Fruit fly (Drosophila melanogaster) whole organism, embryonic: ENCODE measurements around the gene Qsox2.

Source experiments
- Antp ChIP-seq: fragments of 200-800 bp; sonication (Bioruptor generic); optimal IDR thresholded peaks from 3 replicates; lab custom pipeline; 2016; ENCODE audit warnings: missing biosample characterization, missing genetic modification characterization
- Bdp1 ChIP-seq: fragments of 200-800 bp; sonication (Bioruptor generic); optimal IDR thresholded peaks from 3 replicates; lab custom pipeline; 2016; ENCODE audit warnings: missing biosample characterization, missing genetic modification characterization
- CG10209 ChIP-seq: fragments of 200-800 bp; sonication (Bioruptor generic); optimal IDR thresholded peaks from 3 replicates; lab custom pipeline; 2017; ENCODE audit warnings: missing biosample characterization, mild to moderate bottlenecking, missing genetic modification characterization, missing genetic modification reagents
- CG10431 ChIP-seq: fragments of 200-800 bp; sonication (Bioruptor generic); optimal IDR thresholded peaks from 3 replicates; lab custom pipeline; 2018; ENCODE audit warnings: missing biosample characterization, mild to moderate bottlenecking, missing genetic modification characterization
- CG13424 ChIP-seq: fragments of 200-800 bp; sonication (Bioruptor generic); optimal IDR thresholded peaks from 2 replicates; lab custom pipeline; 2019; ENCODE audit warnings: missing biosample characterization, mild to moderate bottlenecking, missing genetic modification characterization, moderate library complexity
- CG13894 ChIP-seq: fragments of 200-800 bp; sonication (Bioruptor generic); optimal IDR thresholded peaks from 3 replicates; lab custom pipeline; 2018; ENCODE audit warnings: missing biosample characterization, mild to moderate bottlenecking, missing genetic modification characterization, moderate library complexity
- CG14860 ChIP-seq: fragments of 200-800 bp; sonication (Bioruptor generic); IDR thresholded peaks from 3 replicates; pipeline ENCODE4 v1.3.6; 2022; ENCODE audit warnings: missing biosample characterization, missing genetic modification characterization; ENCODE audit not compliant: partially characterized antibody
- CG17568 ChIP-seq: fragments of 200-800 bp; sonication (Bioruptor generic); optimal IDR thresholded peaks from 2 replicates; lab custom pipeline; 2018; ENCODE audit warnings: missing biosample characterization, mild to moderate bottlenecking, missing genetic modification characterization, moderate library complexity
- CG18619 ChIP-seq: fragments of 200-800 bp; sonication (Bioruptor generic); optimal IDR thresholded peaks from 3 replicates; lab custom pipeline; 2017; ENCODE audit warnings: missing biosample characterization, mild to moderate bottlenecking, missing genetic modification characterization
- CG31224 ChIP-seq: fragments of 200-800 bp; sonication (Bioruptor generic); IDR thresholded peaks from 2 replicates; pipeline ENCODE4 v1.3.6; 2022; ENCODE audit warnings: missing biosample characterization, missing genetic modification characterization
- CG34224 ChIP-seq: fragments of 200-800 bp; sonication (Bioruptor generic); IDR thresholded peaks from 3 replicates; pipeline ENCODE4 v1.3.6; 2022; ENCODE audit warnings: missing biosample characterization, missing genetic modification characterization; ENCODE audit not compliant: partially characterized antibody
- CG4360 ChIP-seq: fragments of 200-800 bp; sonication (Bioruptor generic); IDR thresholded peaks from 2 replicates; pipeline ENCODE4 v1.3.6; 2022; ENCODE audit warnings: missing biosample characterization, missing genetic modification characterization
- CG8388 ChIP-seq: fragments of 200-800 bp; sonication (Bioruptor generic); optimal IDR thresholded peaks from 2 replicates; lab custom pipeline; 2019; ENCODE audit warnings: missing biosample characterization, mild to moderate bottlenecking, missing genetic modification characterization, moderate library complexity
- CG8944 ChIP-seq: fragments of 200-800 bp; sonication (Bioruptor generic); optimal IDR thresholded peaks from 3 replicates; lab custom pipeline; 2016; ENCODE audit warnings: missing biosample characterization, missing genetic modification characterization
- CG9609 ChIP-seq: fragments of 200-800 bp; sonication (Bioruptor generic); optimal IDR thresholded peaks from 3 replicates; lab custom pipeline; 2016; ENCODE audit warnings: missing biosample characterization, missing genetic modification characterization
- CG9876 ChIP-seq: fragments of 200-800 bp; sonication (Bioruptor generic); optimal IDR thresholded peaks from 2 replicates; lab custom pipeline; 2016; ENCODE audit warnings: missing biosample characterization, missing genetic modification characterization
- Dip2 ChIP-seq: fragments of 200-800 bp; sonication (Bioruptor generic); IDR thresholded peaks from 2 replicates; pipeline ENCODE4 v1.3.6; 2022; ENCODE audit warnings: missing biosample characterization, missing genetic modification characterization
- Ets65A ChIP-seq: fragments of 200-800 bp; sonication (Bioruptor generic); peaks from one replicate; lab custom pipeline; 2016; ENCODE audit warnings: missing biosample characterization, missing genetic modification characterization
- HmgZ ChIP-seq: fragments of 200-800 bp; sonication (Bioruptor generic); optimal IDR thresholded peaks from 2 replicates; lab custom pipeline; 2018; ENCODE audit warnings: missing biosample characterization, mild to moderate bottlenecking, missing genetic modification characterization
- Hsf ChIP-seq: fragments of 200-800 bp; sonication (Bioruptor generic); optimal IDR thresholded peaks from 3 replicates; lab custom pipeline; 2016; ENCODE audit warnings: missing biosample characterization, missing genetic modification characterization
- Lpt ChIP-seq: fragments of >200 bp; optimal IDR thresholded peaks from 2 replicates; lab custom pipeline; 2018; ENCODE audit warnings: missing biosample characterization, missing genetic modification characterization
- Mad ChIP-seq: fragments of 200-800 bp; sonication (Bioruptor generic); optimal IDR thresholded peaks from 2 replicates; lab custom pipeline; 2016; ENCODE audit warnings: missing biosample characterization, missing genetic modification characterization
- Oaz ChIP-seq: fragments of 200-800 bp; sonication (Bioruptor generic); IDR thresholded peaks from 2 replicates; pipeline ENCODE4 v1.3.6; 2022; ENCODE audit warnings: missing biosample characterization, missing genetic modification characterization
- Side ChIP-seq: fragments of 200-800 bp; sonication (Bioruptor generic); optimal IDR thresholded peaks from 2 replicates; lab custom pipeline; 2016; ENCODE audit warnings: missing biosample characterization, missing genetic modification characterization
- Sin3A ChIP-seq: fragments of >200 bp; optimal IDR thresholded peaks from 2 replicates; lab custom pipeline; 2018
- Six4 ChIP-seq: fragments of 200-800 bp; sonication (Bioruptor generic); optimal IDR thresholded peaks from 2 replicates; lab custom pipeline; 2016; ENCODE audit warnings: missing biosample characterization, missing genetic modification characterization
- abd-A ChIP-seq: fragments of 200-800 bp; sonication (Bioruptor generic); optimal IDR thresholded peaks from 3 replicates; lab custom pipeline; 2019; ENCODE audit warnings: missing biosample characterization, mild to moderate bottlenecking, missing genetic modification characterization, moderate library complexity
- ap ChIP-seq: fragments of 200-800 bp; sonication (Bioruptor generic); IDR thresholded peaks from 2 replicates; pipeline ENCODE4 v1.3.6; 2022; ENCODE audit warnings: missing biosample characterization, missing genetic modification characterization
- bcd ChIP-seq: fragments of 200-800 bp; sonication (Bioruptor generic); optimal IDR thresholded peaks from 2 replicates; lab custom pipeline; 2017; ENCODE audit warnings: missing biosample characterization, mild to moderate bottlenecking, missing genetic modification characterization
- chinmo ChIP-seq: fragments of 200-800 bp; sonication (Bioruptor generic); IDR thresholded peaks from 4 replicates; pipeline ENCODE4 v1.3.6; 2022; ENCODE audit warnings: missing biosample characterization, missing genetic modification characterization; ENCODE audit not compliant: partially characterized antibody
- dimm ChIP-seq: fragments of 200-800 bp; sonication (Bioruptor generic); IDR thresholded peaks from 2 replicates; pipeline ENCODE4 v1.3.6; 2022; ENCODE audit warnings: missing biosample characterization, missing genetic modification characterization
- dmrt99B ChIP-seq: fragments of 200-800 bp; sonication (Bioruptor generic); optimal IDR thresholded peaks from 2 replicates; lab custom pipeline; 2018; ENCODE audit warnings: missing biosample characterization, mild to moderate bottlenecking, missing genetic modification characterization, moderate library complexity
- dpn ChIP-seq, 2 experiments: fragments of 200-800 bp; sonication (Bioruptor generic); optimal IDR thresholded peaks; 3 replicates each; lab custom pipeline; 2016; ENCODE audit warnings: missing biosample characterization in 2 of 2, missing genetic modification characterization in 2 of 2
- en ChIP-seq: fragments of 200-800 bp; sonication (Bioruptor generic); optimal IDR thresholded peaks from 2 replicates; lab custom pipeline; 2016; ENCODE audit warnings: missing biosample characterization, missing genetic modification characterization
- fd64A ChIP-seq: fragments of 200-800 bp; sonication (Bioruptor generic); optimal IDR thresholded peaks from 3 replicates; lab custom pipeline; 2018; ENCODE audit warnings: missing biosample characterization, mild to moderate bottlenecking, missing genetic modification characterization
- fd96Cb ChIP-seq: fragments of 200-800 bp; sonication (Bioruptor generic); optimal IDR thresholded peaks from 2 replicates; lab custom pipeline; 2018; ENCODE audit warnings: missing biosample characterization, mild to moderate bottlenecking, missing genetic modification characterization, moderate library complexity
- gro ChIP-seq: fragments of 200-800 bp; sonication (Bioruptor generic); optimal IDR thresholded peaks from 2 replicates; lab custom pipeline; 2016; ENCODE audit warnings: missing biosample characterization, missing genetic modification characterization
- ham ChIP-seq: fragments of 200-800 bp; sonication (Bioruptor generic); IDR thresholded peaks from 2 replicates; pipeline ENCODE4 v1.3.6; 2022; ENCODE audit warnings: missing biosample characterization, missing genetic modification characterization
- lbe ChIP-seq: fragments of 200-800 bp; sonication (Bioruptor generic); optimal IDR thresholded peaks from 2 replicates; lab custom pipeline; 2016; ENCODE audit warnings: missing biosample characterization, mild to moderate bottlenecking, missing genetic modification characterization
- lov ChIP-seq, 2 experiments: fragments of 200-800 bp in 1 of 2; fragments of >200 bp in 1 of 2; sonication (Bioruptor generic) in 1 of 2; IDR thresholded peaks in 1 of 2; optimal IDR thresholded peaks in 1 of 2; 2 replicates in 1 of 2; 3 replicates in 1 of 2; pipeline versions ENCODE4 v1.3.6 to Lab custom; 2017 to 2022; ENCODE audit warnings: missing biosample characterization in 1 of 2, missing genetic modification characterization in 1 of 2
- mam ChIP-seq: fragments of 200-800 bp; sonication (Bioruptor generic); optimal IDR thresholded peaks from 3 replicates; lab custom pipeline; 2016; ENCODE audit warnings: missing biosample characterization, missing genetic modification characterization
- mirr ChIP-seq: fragments of 200-800 bp; sonication (Bioruptor generic); optimal IDR thresholded peaks from 3 replicates; lab custom pipeline; 2018; ENCODE audit warnings: missing biosample characterization, mild to moderate bottlenecking, missing genetic modification characterization
- otp ChIP-seq: fragments of 200-800 bp; sonication (Bioruptor generic); IDR thresholded peaks from 3 replicates; pipeline ENCODE4, ENCODE4 v1.3.6; 2022; ENCODE audit warnings: missing biosample characterization, missing genetic modification characterization
- phol ChIP-seq: fragments of 200-800 bp; sonication (Bioruptor generic); optimal IDR thresholded peaks from 3 replicates; lab custom pipeline; 2018; ENCODE audit warnings: missing biosample characterization, mild to moderate bottlenecking, missing genetic modification characterization, moderate library complexity
- pzg ChIP-seq: fragments of 200-800 bp; sonication (Bioruptor generic); optimal IDR thresholded peaks from 3 replicates; lab custom pipeline; 2018; ENCODE audit warnings: missing biosample characterization, mild to moderate bottlenecking, missing genetic modification characterization, moderate library complexity
- scrt ChIP-seq: fragments of 200-800 bp; sonication (Bioruptor generic); optimal IDR thresholded peaks from 2 replicates; lab custom pipeline; 2018; ENCODE audit warnings: missing biosample characterization, mild to moderate bottlenecking, missing genetic modification characterization, moderate library complexity
- stc ChIP-seq: fragments of 200-800 bp; sonication (Bioruptor generic); IDR thresholded peaks from 2 replicates; pipeline ENCODE4 v1.3.6; 2022; ENCODE audit warnings: missing biosample characterization, missing genetic modification characterization
- ttk ChIP-seq: fragments of 200-800 bp; sonication (Bioruptor generic); IDR thresholded peaks from 2 replicates; pipeline ENCODE4 v2.1.2; 2022; ENCODE audit warnings: missing biosample characterization, missing genetic modification characterization
- unc-4 ChIP-seq: fragments of 200-800 bp; sonication (Bioruptor generic); IDR thresholded peaks from 2 replicates; pipeline ENCODE4 v1.3.6; 2022; ENCODE audit warnings: missing biosample characterization, missing genetic modification characterization; ENCODE audit not compliant: partially characterized antibody

Gene Qsox2

dm6 chr3R:21870158-21870971 is 43.2 kb upstream of the Qsox2 start, which contains the start of gene CG31431 (continued):
- TF ChIP-seq HmgZ (peak; percentile 98), Lpt (GFP tag; lab: Kevin White, UChicago) (no peak), en (GFP tag; lab: Kevin White, UChicago) (peak; percentile 95), CG9609 (GFP tag; lab: Kevin White, UChicago) (peak; percentile 97), scrt (GFP tag; lab: Kevin White, UChicago) (peak; percentile 95), CG14860 (GFP tag; lab: Robert Waterston, UW) (no peak), Oaz (peak; percentile 95), bcd (GFP tag; lab: Kevin White, UChicago) (peak; percentile 97), CG4360 (GFP tag; lab: Robert Waterston, UW) (peak; percentile 81), stc (GFP tag; lab: Robert Waterston, UW) (peak; percentile 95), dpn (GFP tag; optimal IDR thresholded peaks at IDR 0.05; lab: Kevin White, UChicago) (peak; percentile 97), CG9876 (GFP tag; lab: Kevin White, UChicago) (peak; percentile 94), chinmo (GFP tag; lab: Robert Waterston, UW) (0 out of 4 replicates have a peak, but pooled peaks have one; percentile 17), Dip2 (GFP tag; lab: Robert Waterston, UW) (peak; percentile 70; the same call in 1 of the 2 replicates), Bdp1 (GFP tag; lab: Kevin White, UChicago) (peak; percentile 88), Sin3A (lab: Kevin White, UChicago) (no peak), CG13894 (peak; percentile 97), lbe (peak; percentile 58), ham (GFP tag; lab: Robert Waterston, UW) (peak; percentile 85), dimm (GFP tag; lab: Robert Waterston, UW) (peak; percentile 86), abd-A (tag; lab: Kevin White, UChicago) (peak; percentile 71), gro (GFP tag; lab: Kevin White, UChicago) (peak; percentile 98), otp (GFP tag; lab: Robert Waterston, UW) (peak; percentile 95), CG17568 (GFP tag; lab: Kevin White, UChicago) (peak; percentile 92), ttk (peak; percentile 96), fd96Cb (tag; lab: Kevin White, UChicago) (peak; percentile 96), CG18619 (GFP tag; lab: Kevin White, UChicago) (peak; percentile 95), unc-4 (GFP tag; lab: Robert Waterston, UW) (no peak), Side (GFP tag; lab: Kevin White, UChicago) (peak; percentile 97), CG10209 (GFP tag; lab: Kevin White, UChicago) (peak; percentile 97), CG10431 (peak; percentile 69), Antp (GFP tag; lab: Kevin White, UChicago) (peak; percentile 98), CG8388 (peak; percentile 93), fd64A (GFP tag; lab: Kevin White, UChicago) (peak; percentile 83), CG13424 (tag; lab: Kevin White, UChicago) (peak; percentile 97), Hsf (peak; percentile 97), mirr (peak; percentile 98), lov (optimal IDR thresholded peaks at IDR 0.05; lab: Kevin White, UChicago) (no peak), lov (GFP tag; IDR thresholded peaks at IDR 0.05; lab: Robert Waterston, UW) (peak; percentile 95), CG31224 (peak; percentile 95), Ets65A (peak; percentile 99), mam (peak; percentile 98), CG34224 (no peak), CG8944 (GFP tag; lab: Kevin White, UChicago) (peak; percentile 98), phol (tag; lab: Kevin White, UChicago) (peak; percentile 94), Six4 (GFP tag; lab: Kevin White, UChicago) (peak; percentile 96), Mad (peak; percentile 94), pzg (peak; percentile 38), ap (GFP tag; lab: Robert Waterston, UW) (peak; percentile 94), dmrt99B (tag; lab: Kevin White, UChicago) (peak; percentile 98)
